Worm (Caenorhabditis elegans): Measurements from ENCODE around the gene clec-225.

clec-225 gene

DNA sequence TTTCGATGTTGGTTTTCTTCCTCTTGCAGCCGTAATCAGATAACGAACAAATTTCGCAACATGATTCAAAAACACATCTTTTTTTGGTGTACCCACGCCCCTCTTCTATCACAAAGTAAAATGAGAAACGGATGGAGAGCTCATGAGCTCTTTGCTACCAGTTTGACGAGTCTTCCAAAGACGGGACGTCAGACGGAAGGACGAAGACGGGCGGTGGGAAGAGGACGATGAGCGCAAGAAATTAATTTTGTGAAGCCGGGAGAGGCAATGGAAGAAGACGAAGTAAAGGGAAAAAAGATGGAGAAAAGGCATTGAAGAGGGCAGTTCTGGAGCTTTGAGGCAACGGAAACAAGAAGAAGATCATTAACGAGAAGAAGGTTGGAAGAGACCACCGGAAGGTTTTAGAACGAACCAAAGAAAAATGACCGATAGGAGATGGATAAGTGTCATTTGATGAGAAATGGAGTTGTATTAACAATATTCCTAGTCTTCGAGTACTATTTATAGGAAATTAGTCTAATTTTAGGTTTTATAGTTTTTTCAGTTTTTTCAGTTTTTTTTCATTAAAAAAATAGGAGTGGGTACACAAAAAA, 23.0 kb downstream of the clec-225 start:
- TF ChIP-seq mab-9 (GFP tag; IDR thresholded peaks at IDR 0.05) (no peak), alr-1 (tag; optimal IDR thresholded peaks at IDR 0.05; ENCODE audit: borderline replicate concordance) (no peak), nhr-90 (tag; optimal IDR thresholded peaks at IDR 0.05; ENCODE audit: poor library complexity) (no peak), rnt-1 (tag; optimal IDR thresholded peaks at IDR 0.05) (no peak), lin-14 (GFP tag; optimal IDR thresholded peaks at IDR 0.05) (peak; percentile 69), ceh-82 (tag; optimal IDR thresholded peaks at IDR 0.05) (peak in 1 of 3 experiments; percentile 12)

DNA sequence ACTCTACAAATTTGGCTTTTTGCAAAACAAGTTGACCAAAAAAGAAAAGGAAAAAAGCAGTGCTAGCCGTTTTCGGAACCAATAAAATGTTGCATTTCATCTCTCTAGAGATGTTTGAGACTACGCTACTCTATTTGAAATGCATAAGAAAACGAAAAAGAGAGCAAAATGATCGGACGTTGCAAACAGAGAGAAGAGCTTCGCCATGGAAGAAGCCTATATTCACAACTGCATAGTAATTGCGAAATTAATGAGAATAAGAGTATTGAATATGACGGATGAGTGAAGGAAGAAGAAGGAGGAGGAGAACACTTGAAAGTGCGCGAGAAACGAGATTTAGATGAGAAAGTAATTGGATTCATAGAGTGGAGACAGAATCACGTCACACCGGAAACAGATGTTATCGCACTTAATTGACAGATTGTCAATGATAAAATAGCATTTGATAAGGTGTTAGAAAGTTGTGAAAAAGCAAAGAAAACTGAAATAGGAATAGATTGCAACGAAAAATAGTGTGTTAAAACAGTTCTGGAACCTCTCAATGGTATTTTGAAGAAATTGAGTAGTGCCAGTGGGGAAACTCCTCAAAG, 28.8 kb downstream of the clec-225 start:
- TF ChIP-seq ceh-82 (tag; optimal IDR thresholded peaks at IDR 0.05) (peak in 1 of 3 experiments; percentile 10), nhr-85 (tag) (peak; percentile 13), ces-1 (GFP tag; optimal IDR thresholded peaks at IDR 0.05) (no peak), blmp-1 (tag; optimal IDR thresholded peaks at IDR 0.05) (peak; percentile 34), swsn-7 (tag; optimal IDR thresholded peaks at IDR 0.05) (no peak), efl-1 (optimal IDR thresholded peaks at IDR 0.05) (no peak), efl-1 (GFP tag; optimal IDR thresholded peaks at IDR 0.05 in 1 of 2) (peak in 1 of 2 experiments; percentile 6), lin-14 (GFP tag; optimal IDR thresholded peaks at IDR 0.05) (peak; percentile 8)

DNA sequence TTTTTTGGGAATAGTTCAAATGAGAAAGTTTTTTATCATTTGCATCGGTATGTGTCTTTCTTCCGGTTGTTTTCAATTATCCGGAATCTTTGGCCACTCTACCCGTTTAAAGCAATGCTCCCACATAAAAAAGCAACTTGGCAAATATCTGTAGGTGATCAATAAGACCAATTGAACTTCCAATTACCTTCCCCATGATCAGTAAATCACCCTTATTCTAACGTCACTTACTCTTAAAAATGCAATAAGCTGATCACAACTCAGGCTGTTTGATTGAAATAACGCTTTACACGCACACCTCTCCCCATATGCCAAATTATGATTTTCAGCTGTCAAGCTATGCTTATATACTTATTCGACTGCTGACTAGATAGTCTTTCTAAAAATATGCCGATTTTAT, 39.0 kb downstream of the clec-225 start, which contains the start of gene C34B4.5:
Gene C34B4.5 (plus strand): TSS at position 301 of the 400 bp plus-strand sequence.
- no peak for TF ChIP-seq mdl-1 (tag; optimal IDR thresholded peaks at IDR 0.05)
- TF ChIP-seq mab-9 (GFP tag; IDR thresholded peaks at IDR 0.05), result no peak
- TF ChIP-seq unc-86 (tag; optimal IDR thresholded peaks at IDR 0.05), result no peak
- no peak for TF ChIP-seq unc-62 (GFP tag; optimal IDR thresholded peaks at IDR 0.05)
- TF ChIP-seq egl-13 (tag; optimal IDR thresholded peaks at IDR 0.05), result no peak
- TF ChIP-seq mef-2 (tag; optimal IDR thresholded peaks at IDR 0.05), result no peak
- no peak for TF ChIP-seq nhr-237 (tag; optimal IDR thresholded peaks at IDR 0.05)
- no peak for TF ChIP-seq sup-37 (GFP tag; optimal IDR thresholded peaks at IDR 0.05)
- TF ChIP-seq ztf-4 (tag; optimal IDR thresholded peaks at IDR 0.05), result no peak
- no peak for TF ChIP-seq unc-130 (tag; optimal IDR thresholded peaks at IDR 0.05)
- no peak for TF ChIP-seq fos-1 (tag; optimal IDR thresholded peaks at IDR 0.05)
- TF ChIP-seq alr-1 (tag; optimal IDR thresholded peaks at IDR 0.05; ENCODE audit: borderline replicate concordance), result no peak
- no peak for TF ChIP-seq elt-2 (tag; optimal IDR thresholded peaks at IDR 0.05)
- TF ChIP-seq nhr-28 (tag; optimal IDR thresholded peaks at IDR 0.05), result no peak
- no peak for TF ChIP-seq snu-23 (GFP tag; optimal IDR thresholded peaks at IDR 0.05)
- no peak for TF ChIP-seq lin-15B (tag; optimal IDR thresholded peaks at IDR 0.05)
- no peak for TF ChIP-seq nhr-19 (GFP tag; conservative IDR thresholded peaks at IDR 0.05)

DNA sequence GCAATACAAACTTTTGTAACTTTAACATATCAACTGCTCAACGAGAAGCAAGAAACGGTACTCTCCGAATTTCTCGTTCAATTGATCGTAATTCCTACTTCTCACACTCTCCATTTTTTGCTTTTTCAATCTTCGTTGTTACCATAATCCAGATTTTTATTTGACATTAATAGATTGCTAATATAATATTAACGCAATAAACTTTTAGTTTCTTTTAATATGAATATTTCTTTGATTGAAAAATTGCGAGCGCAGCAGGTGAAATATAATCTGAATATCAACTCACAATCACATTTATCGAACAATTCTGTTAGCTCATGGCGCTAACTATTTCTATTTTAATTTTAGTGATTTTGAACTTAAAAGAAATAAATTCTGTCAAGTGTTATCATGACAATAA, 42.3 kb downstream of the clec-225 start, which contains the start of gene lurp-4:
Gene lurp-4 (plus strand): TSS at position 301 of the 400 bp plus-strand sequence.
- TF ChIP-seq zip-4 (GFP tag; optimal IDR thresholded peaks at IDR 0.05) (no peak), ztf-11 (tag; optimal IDR thresholded peaks at IDR 0.05) (no peak), nhr-20 (tag; optimal IDR thresholded peaks at IDR 0.05) (no peak), mab-9 (GFP tag; IDR thresholded peaks at IDR 0.05) (no peak), C16A3.4 (tag; optimal IDR thresholded peaks at IDR 0.05) (no peak), lir-3 (tag; optimal IDR thresholded peaks at IDR 0.05; ENCODE audit: poor library complexity) (no peak), egl-27 (tag; optimal IDR thresholded peaks at IDR 0.05) (no peak), nhr-71 (tag; optimal IDR thresholded peaks at IDR 0.05) (no peak)
